Fruit fly (Drosophila melanogaster): ENCODE results near the gene CG2983.

Gene CG2983

DNA sequence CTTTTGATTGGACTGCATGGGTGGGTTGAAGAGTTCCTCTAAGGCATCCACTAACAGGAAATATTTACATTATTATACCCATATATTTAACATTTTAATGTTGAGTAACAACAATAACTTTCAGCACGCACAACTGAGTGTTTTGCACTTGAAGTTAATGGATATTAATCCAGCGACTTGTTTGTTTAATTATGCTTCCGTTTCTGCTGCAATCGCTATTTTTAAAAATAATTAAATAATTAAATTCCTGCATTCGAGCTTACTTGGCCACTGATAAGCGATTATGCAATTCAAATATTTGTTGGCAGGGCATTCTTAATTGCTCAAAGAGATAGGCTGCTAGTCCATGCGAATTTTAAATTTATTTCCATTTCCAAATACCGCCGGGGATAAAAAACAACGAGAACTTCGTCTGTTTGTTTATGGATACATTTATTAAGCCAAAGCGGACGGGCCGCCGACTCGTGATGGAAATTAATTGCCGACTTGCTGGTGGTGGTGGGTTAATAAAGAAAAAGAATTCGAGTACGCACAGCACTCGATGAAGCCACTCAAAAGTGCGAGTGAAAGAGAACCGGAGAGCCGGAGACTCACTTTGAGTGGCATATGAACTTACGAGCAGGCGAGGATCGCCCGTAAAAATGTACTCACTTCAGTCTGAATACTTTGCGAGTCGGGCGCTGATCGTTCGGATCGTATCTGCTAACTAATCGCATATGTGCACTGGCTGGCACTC, 14.6 kb downstream of the CG2983 start (continued):
- TF ChIP-seq zen2 (GFP tag; IDR thresholded peaks at IDR 0.05; ENCODE audit: partially characterized antibody) (no peak; the same call in 1 of the 3 replicates), B-H1 (GFP tag; IDR thresholded peaks at IDR 0.05) (no peak; the same call in 2 of the 3 replicates), disco-r (GFP tag; optimal IDR thresholded peaks at IDR 0.05) (no peak), CG14965 (GFP tag; optimal IDR thresholded peaks at IDR 0.05; ENCODE audit: borderline replicate concordance) (no peak), CG7963 (GFP tag; IDR thresholded peaks at IDR 0.05; ENCODE audit: partially characterized antibody) (no peak), salm (tag; optimal IDR thresholded peaks at IDR 0.05) (no peak), CG10147 (GFP tag; optimal IDR thresholded peaks at IDR 0.05) (no peak), CG16779 (GFP tag; IDR thresholded peaks at IDR 0.05) (no peak), CG15601 (tag; optimal IDR thresholded peaks at IDR 0.05) (no peak), gem (tag; optimal IDR thresholded peaks at IDR 0.05) (no peak), twi (tag; optimal IDR thresholded peaks at IDR 0.05) (peak; percentile 52), inv (GFP tag; IDR thresholded peaks at IDR 0.05; ENCODE audit: partially characterized antibody) (no peak), CG4424 (GFP tag; optimal IDR thresholded peaks at IDR 0.05) (no peak), luna (GFP tag; optimal IDR thresholded peaks at IDR 0.05) (no peak), CG1603 (tag; optimal IDR thresholded peaks at IDR 0.05) (no peak), ab (GFP tag; optimal IDR thresholded peaks at IDR 0.05) (no peak), vnd (GFP tag; IDR thresholded peaks at IDR 0.05; ENCODE audit: partially characterized antibody) (no peak), nau (GFP tag; optimal IDR thresholded peaks at IDR 0.05) (no peak), tgo (GFP tag; IDR thresholded peaks at IDR 0.05) (no peak), lilli (GFP tag; optimal IDR thresholded peaks at IDR 0.05) (no peak), CG11560 (tag; IDR thresholded peaks at IDR 0.05) (no peak), CG10543 (GFP tag; optimal IDR thresholded peaks at IDR 0.05) (peak; percentile 35), NfI (GFP tag; optimal IDR thresholded peaks at IDR 0.05) (peak; percentile 1), HLH3B (GFP tag; IDR thresholded peaks at IDR 0.05) (0 out of 2 replicates have a peak, but pooled peaks have one; percentile 6), slou (GFP tag; optimal IDR thresholded peaks at IDR 0.05) (no peak), Ets65A (GFP tag) (no peak), Atf-2 (GFP tag; optimal IDR thresholded peaks at IDR 0.05) (no peak), maf-S (GFP tag; optimal IDR thresholded peaks at IDR 0.05) (no peak), CG7839 (tag; optimal IDR thresholded peaks at IDR 0.05) (peak; percentile 15), CG14050 (GFP tag; IDR thresholded peaks at IDR 0.05) (no peak), fd3F (GFP tag; optimal IDR thresholded peaks at IDR 0.05) (no peak), Doc2 (GFP tag; IDR thresholded peaks at IDR 0.05) (no peak), nom (GFP tag; optimal IDR thresholded peaks at IDR 0.05) (peak; percentile 73), HHEX (GFP tag; optimal IDR thresholded peaks at IDR 0.05) (peak; percentile 19), Abd-B (GFP tag; optimal IDR thresholded peaks at IDR 0.05) (no peak), CG33557 (GFP tag; optimal IDR thresholded peaks at IDR 0.05) (no peak), mam (GFP tag; optimal IDR thresholded peaks at IDR 0.05) (no peak), stc (GFP tag; IDR thresholded peaks at IDR 0.05) (peak; percentile 37; the same call in 1 of the 2 replicates), Atf3 (GFP tag; optimal IDR thresholded peaks at IDR 0.05) (no peak), Spps (tag; optimal IDR thresholded peaks at IDR 0.05) (no peak), CG7556 (GFP tag; optimal IDR thresholded peaks at IDR 0.05) (no peak), Trl (optimal IDR thresholded peaks at IDR 0.05) (peak; percentile 67), Trl (GFP tag; optimal IDR thresholded peaks at IDR 0.05) (peak; percentile 14), stwl (tag; optimal IDR thresholded peaks at IDR 0.05) (no peak), CG12299 (tag; optimal IDR thresholded peaks at IDR 0.05) (no peak), klu (GFP tag; IDR thresholded peaks at IDR 0.05) (no peak), danr (GFP tag; IDR thresholded peaks at IDR 0.05) (no peak), CG6254 (GFP tag; optimal IDR thresholded peaks at IDR 0.05) (no peak), CG12744 (GFP tag; optimal IDR thresholded peaks at IDR 0.05) (no peak), CG4282 (GFP tag; optimal IDR thresholded peaks at IDR 0.05) (no peak)

Measured in whole organism, embryonic.